Fruit fly (Drosophila melanogaster) whole organism, embryonic: Measurements from ENCODE around the gene Dpy-30L1.

Experiments used
- Ada2b ChIP-seq: fragments of 200-800 bp; sonication (Bioruptor generic); IDR thresholded peaks from 2 replicates; pipeline ENCODE4 v1.3.6; 2022; ENCODE audit warnings: missing biosample characterization, missing genetic modification characterization
- Asciz ChIP-seq: fragments of 200-800 bp; sonication (Bioruptor generic); optimal IDR thresholded peaks from 2 replicates; lab custom pipeline; 2017; ENCODE audit warnings: missing biosample characterization, mild to moderate bottlenecking, missing genetic modification characterization, missing genetic modification reagents
- Bgb ChIP-seq: fragments of 200-800 bp; sonication (Bioruptor generic); IDR thresholded peaks from 2 replicates; pipeline ENCODE4 v1.3.6; 2022; ENCODE audit warnings: missing biosample characterization, missing genetic modification characterization; ENCODE audit not compliant: partially characterized antibody
- CG1024 ChIP-seq: fragments of 200-800 bp; sonication (Bioruptor generic); IDR thresholded peaks from 2 replicates; pipeline ENCODE4 v1.3.6; 2022; ENCODE audit warnings: missing biosample characterization, missing genetic modification characterization
- CG10366 ChIP-seq: fragments of 200-800 bp; sonication (Bioruptor generic); IDR thresholded peaks from 2 replicates; pipeline ENCODE4 v1.3.6; 2022; ENCODE audit warnings: missing biosample characterization, missing genetic modification characterization
- CG11398 ChIP-seq: fragments of 200-800 bp; sonication (Bioruptor generic); optimal IDR thresholded peaks from 2 replicates; lab custom pipeline; 2016; ENCODE audit warnings: missing biosample characterization, missing genetic modification characterization
- CG11695 ChIP-seq: fragments of 200-800 bp; sonication (Bioruptor generic); IDR thresholded peaks from 3 replicates; pipeline ENCODE4 v1.3.6; 2022; ENCODE audit warnings: missing biosample characterization, missing genetic modification characterization
- CG12236 ChIP-seq: fragments of 200-800 bp; sonication (Bioruptor generic); optimal IDR thresholded peaks from 2 replicates; lab custom pipeline; 2016; ENCODE audit warnings: missing biosample characterization, missing genetic modification characterization
- CG12659 ChIP-seq: fragments of 200-800 bp; sonication (Bioruptor generic); optimal IDR thresholded peaks from 3 replicates; lab custom pipeline; 2017; ENCODE audit warnings: mild to moderate bottlenecking, missing biosample characterization, missing genetic modification reagents, missing genetic modification characterization
- CG13287 ChIP-seq: fragments of 200-800 bp; sonication (Bioruptor generic); IDR thresholded peaks from 2 replicates; pipeline ENCODE4 v1.3.6; 2022; ENCODE audit warnings: missing biosample characterization, missing genetic modification characterization; ENCODE audit not compliant: partially characterized antibody
- CG14667 ChIP-seq: fragments of 200-800 bp; sonication (Bioruptor generic); IDR thresholded peaks from 2 replicates; pipeline ENCODE4 v1.3.6; 2022; ENCODE audit warnings: missing biosample characterization, missing genetic modification characterization
- CG1832 ChIP-seq: fragments of 200-800 bp; sonication (Bioruptor generic); optimal IDR thresholded peaks from 2 replicates; lab custom pipeline; 2017; ENCODE audit warnings: missing biosample characterization, mild to moderate bottlenecking, missing genetic modification characterization, inconsistent platforms
- CG2202 ChIP-seq: fragments of 200-800 bp; sonication (Bioruptor generic); optimal IDR thresholded peaks from 2 replicates; lab custom pipeline; 2018; ENCODE audit warnings: missing biosample characterization, mild to moderate bottlenecking, missing genetic modification characterization
- CG2712 ChIP-seq: fragments of 200-800 bp; optimal IDR thresholded peaks from 3 replicates; lab custom pipeline; 2019; ENCODE audit warnings: missing biosample characterization, mild to moderate bottlenecking, missing genetic modification characterization, moderate library complexity
- CG30020 ChIP-seq: fragments of 200-800 bp; optimal IDR thresholded peaks from 2 replicates; lab custom pipeline; 2019; ENCODE audit warnings: missing biosample characterization, mild to moderate bottlenecking, missing genetic modification characterization, moderate library complexity
- CG31388 ChIP-seq: fragments of 200-800 bp; sonication (Bioruptor generic); optimal IDR thresholded peaks from 2 replicates; lab custom pipeline; 2016; ENCODE audit warnings: missing biosample characterization, missing genetic modification characterization
- CG34422 ChIP-seq: fragments of 200-800 bp; sonication (Bioruptor generic); IDR thresholded peaks from 3 replicates; pipeline ENCODE4 v1.3.6; 2022; ENCODE audit warnings: missing biosample characterization, missing genetic modification characterization
- CG3838 ChIP-seq: fragments of 200-800 bp; sonication (Bioruptor generic); optimal IDR thresholded peaks from 3 replicates; lab custom pipeline; 2016; ENCODE audit warnings: missing biosample characterization, missing genetic modification characterization
- CG4328 ChIP-seq: fragments of 200-800 bp; sonication (Bioruptor generic); optimal IDR thresholded peaks from 3 replicates; lab custom pipeline; 2017; ENCODE audit warnings: missing biosample characterization, missing genetic modification reagents, missing genetic modification characterization
- CG5180 ChIP-seq: fragments of 200-800 bp; sonication (Bioruptor generic); optimal IDR thresholded peaks from 3 replicates; lab custom pipeline; 2017; ENCODE audit warnings: missing biosample characterization, missing genetic modification characterization, mild to moderate bottlenecking, moderate library complexity, missing genetic modification reagents
- CG6254 ChIP-seq: fragments of 200-800 bp; sonication (Bioruptor generic); optimal IDR thresholded peaks from 3 replicates; lab custom pipeline; 2017; ENCODE audit warnings: mild to moderate bottlenecking, missing biosample characterization, missing genetic modification reagents, missing genetic modification characterization
- CG6765 ChIP-seq: fragments of 200-800 bp; sonication (Bioruptor generic); optimal IDR thresholded peaks from 3 replicates; lab custom pipeline; 2017; ENCODE audit warnings: missing biosample characterization, mild to moderate bottlenecking, missing genetic modification characterization
- CG6791 ChIP-seq: fragments of 200-800 bp; sonication (Bioruptor generic); IDR thresholded peaks from 3 replicates; pipeline ENCODE4 v1.3.6; 2022; ENCODE audit warnings: missing biosample characterization, missing genetic modification characterization; ENCODE audit not compliant: partially characterized antibody
- CG8359 ChIP-seq: fragments of 200-800 bp; sonication (Bioruptor generic); optimal IDR thresholded peaks from 2 replicates; lab custom pipeline; 2017; ENCODE audit warnings: missing biosample characterization, mild to moderate bottlenecking, missing genetic modification characterization, borderline replicate concordance
- Chrac-16 ChIP-seq: fragments of 200-800 bp; sonication (Bioruptor generic); optimal IDR thresholded peaks from 3 replicates; lab custom pipeline; 2016; ENCODE audit warnings: missing biosample characterization, missing genetic modification characterization
- Dbx ChIP-seq: fragments of 200-800 bp; sonication (Bioruptor generic); IDR thresholded peaks from 3 replicates; pipeline ENCODE4 v1.3.6; 2022; ENCODE audit warnings: missing biosample characterization, missing genetic modification characterization
- Dref ChIP-seq: fragments of 200-800 bp; sonication (Bioruptor generic); IDR thresholded peaks from 2 replicates; pipeline ENCODE4 v1.3.6; 2022; ENCODE audit warnings: missing biosample characterization, missing genetic modification characterization
- Hr51 ChIP-seq, 2 experiments: fragments of 200-800 bp; sonication (Bioruptor generic); optimal IDR thresholded peaks; 2 replicates in 1 of 2; 3 replicates in 1 of 2; lab custom pipeline; 2016 to 2018; ENCODE audit warnings: missing biosample characterization in 2 of 2, missing genetic modification characterization in 2 of 2, mild to moderate bottlenecking in 1 of 2, moderate library complexity in 1 of 2
- Lhr ChIP-seq: fragments of 200-800 bp; sonication (Bioruptor generic); optimal IDR thresholded peaks from 3 replicates; lab custom pipeline; 2017; ENCODE audit warnings: mild to moderate bottlenecking, missing biosample characterization, missing genetic modification reagents, missing genetic modification characterization
- MTF-1 ChIP-seq: fragments of 200-800 bp; sonication (Bioruptor generic); optimal IDR thresholded peaks from 2 replicates; lab custom pipeline; 2018; ENCODE audit warnings: missing biosample characterization, mild to moderate bottlenecking, missing genetic modification characterization, borderline replicate concordance
- Med ChIP-seq: fragments of 200-800 bp; sonication (Bioruptor generic); peaks from one replicate; lab custom pipeline; 2016; ENCODE audit warnings: missing biosample characterization, missing genetic modification characterization, mild to moderate bottlenecking, inconsistent platforms, moderate library complexity
- Meics ChIP-seq: fragments of 200-800 bp; sonication (Bioruptor generic); optimal IDR thresholded peaks from 2 replicates; lab custom pipeline; 2017; ENCODE audit warnings: missing biosample characterization, mild to moderate bottlenecking, missing genetic modification characterization
- Neu2 ChIP-seq: fragments of 200-800 bp; sonication (Bioruptor generic); optimal IDR thresholded peaks from 3 replicates; lab custom pipeline; 2016; ENCODE audit warnings: missing biosample characterization, missing genetic modification characterization, borderline replicate concordance
- Oaz ChIP-seq: fragments of 200-800 bp; sonication (Bioruptor generic); IDR thresholded peaks from 2 replicates; pipeline ENCODE4 v1.3.6; 2022; ENCODE audit warnings: missing biosample characterization, missing genetic modification characterization
- Xrp1 ChIP-seq: fragments of 200-800 bp; sonication (Bioruptor generic); IDR thresholded peaks from 2 replicates; pipeline ENCODE4 v1.3.6; 2022; ENCODE audit warnings: missing biosample characterization, missing genetic modification characterization
- ac ChIP-seq: fragments of 200-800 bp; sonication (Bioruptor generic); optimal IDR thresholded peaks from 3 replicates; lab custom pipeline; 2017; ENCODE audit warnings: missing biosample characterization, mild to moderate bottlenecking, missing genetic modification characterization
- bigmax ChIP-seq: fragments of 200-800 bp; sonication (Bioruptor generic); optimal IDR thresholded peaks from 2 replicates; lab custom pipeline; 2018; ENCODE audit warnings: missing biosample characterization, mild to moderate bottlenecking, missing genetic modification characterization
- dan ChIP-seq: fragments of 200-800 bp; sonication (Bioruptor generic); IDR thresholded peaks from 2 replicates; pipeline ENCODE4 v1.3.6; 2022; ENCODE audit warnings: missing biosample characterization, missing genetic modification characterization
- dati ChIP-seq: fragments of 200-800 bp; sonication (Bioruptor generic); IDR thresholded peaks from 2 replicates; pipeline ENCODE4 v1.3.6; 2022; ENCODE audit warnings: missing biosample characterization, missing genetic modification characterization
- dmrt99B ChIP-seq: fragments of 200-800 bp; sonication (Bioruptor generic); optimal IDR thresholded peaks from 2 replicates; lab custom pipeline; 2018; ENCODE audit warnings: missing biosample characterization, mild to moderate bottlenecking, missing genetic modification characterization, moderate library complexity
- esg ChIP-seq: fragments of 200-800 bp; sonication (Bioruptor generic); conservative IDR thresholded peaks from 2 replicates; pipeline ENCODE4 v1.3.6; 2022; ENCODE audit warnings: missing biosample characterization, missing genetic modification characterization
- gcm2 ChIP-seq: fragments of 200-800 bp; sonication (Bioruptor generic); optimal IDR thresholded peaks from 2 replicates; lab custom pipeline; 2016; ENCODE audit warnings: missing biosample characterization, missing genetic modification characterization
- nom ChIP-seq: fragments of 200-800 bp; sonication (Bioruptor generic); optimal IDR thresholded peaks from 2 replicates; lab custom pipeline; 2017; ENCODE audit warnings: missing biosample characterization, missing genetic modification characterization, mild to moderate bottlenecking, moderate library complexity, missing genetic modification reagents
- org-1 ChIP-seq: fragments of 200-800 bp; sonication (Bioruptor generic); optimal IDR thresholded peaks from 2 replicates; lab custom pipeline; 2017; ENCODE audit warnings: missing biosample characterization, missing genetic modification characterization
- p53 ChIP-seq: fragments of 200-800 bp; sonication (Bioruptor generic); optimal IDR thresholded peaks from 2 replicates; lab custom pipeline; 2016; ENCODE audit warnings: missing biosample characterization, missing genetic modification characterization
- slbo ChIP-seq: fragments of 200-800 bp; sonication (Bioruptor generic); IDR thresholded peaks from 2 replicates; pipeline ENCODE4 v1.3.6; 2022; ENCODE audit warnings: missing biosample characterization, missing genetic modification characterization
- slp2 ChIP-seq: fragments of 200-800 bp; sonication (Bioruptor generic); optimal IDR thresholded peaks from 2 replicates; lab custom pipeline; 2016; ENCODE audit warnings: missing biosample characterization, missing genetic modification characterization
- tna ChIP-seq: fragments of 200-800 bp; sonication (Bioruptor generic); IDR thresholded peaks from 2 replicates; pipeline ENCODE4 v1.3.6; 2022; ENCODE audit warnings: missing biosample characterization, missing genetic modification characterization; ENCODE audit not compliant: partially characterized antibody
- trh ChIP-seq: fragments of 200-800 bp; sonication (Bioruptor generic); optimal IDR thresholded peaks from 2 replicates; lab custom pipeline; 2016; ENCODE audit warnings: missing biosample characterization, missing genetic modification characterization
- zen2 ChIP-seq: fragments of 200-800 bp; sonication (Bioruptor generic); IDR thresholded peaks from 3 replicates; pipeline ENCODE4 v1.3.6; 2022; ENCODE audit warnings: missing biosample characterization, missing genetic modification characterization; ENCODE audit not compliant: partially characterized antibody

Gene Dpy-30L1

DNA sequence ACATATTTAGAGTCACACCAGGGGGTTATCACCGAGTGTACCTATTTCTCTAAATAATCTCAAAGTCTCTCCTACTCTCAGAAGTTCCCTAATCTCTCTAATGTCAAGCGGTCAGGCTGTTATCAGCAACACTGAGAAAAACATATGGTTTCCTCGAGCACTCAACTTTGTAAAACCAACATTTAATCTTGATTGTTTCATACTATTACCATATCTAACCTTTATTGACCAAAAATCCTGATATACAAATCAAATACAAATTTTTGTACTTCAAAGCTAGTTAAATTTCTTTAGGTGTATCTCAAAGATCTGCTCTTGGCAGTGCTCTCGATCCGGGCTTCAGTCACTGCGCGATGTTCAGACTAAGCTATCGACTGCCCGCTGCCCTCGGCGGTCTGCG is 29.2 kb upstream of the Dpy-30L1 start, which contains the start of gene CG6415 (continued):
- TF ChIP-seq CG1832 (GFP tag; lab: Kevin White, UChicago) (no peak), Lhr (GFP tag; lab: Kevin White, UChicago) (peak; percentile 1), slp2 (GFP tag; lab: Kevin White, UChicago) (peak; percentile 52), Bgb (GFP tag; lab: Robert Waterston, UW) (no peak), CG14667 (GFP tag; lab: Robert Waterston, UW) (0 out of 2 replicates have a peak, but pooled peaks have one; percentile 31), esg (peak; percentile 46; the same call in 1 of the 2 replicates), Dbx (no peak), p53 (GFP tag; lab: Kevin White, UChicago) (no peak), org-1 (GFP tag; lab: Kevin White, UChicago) (peak; percentile 55), CG10366 (GFP tag; lab: Robert Waterston, UW) (peak; percentile 68), CG1024 (GFP tag; lab: Robert Waterston, UW) (no peak), MTF-1 (GFP tag; lab: Kevin White, UChicago) (peak; percentile 50), bigmax (GFP tag; lab: Kevin White, UChicago) (no peak), CG5180 (GFP tag; lab: Kevin White, UChicago) (peak; percentile 46), CG13287 (GFP tag; lab: Robert Waterston, UW) (no peak), slbo (GFP tag; lab: Robert Waterston, UW) (peak; percentile 86), Xrp1 (GFP tag; lab: Robert Waterston, UW) (peak; percentile 86), Neu2 (GFP tag; lab: Kevin White, UChicago) (peak; percentile 5), Oaz (GFP tag; lab: Robert Waterston, UW) (0 out of 2 replicates have a peak, but pooled peaks have one; percentile 37), Hr51 (GFP tag; optimal IDR thresholded peaks at IDR 0.05; lab: Kevin White, UChicago) (peak in 1 of 2 experiments; percentile 63), CG12659 (peak; percentile 61), ac (GFP tag; lab: Kevin White, UChicago) (no peak), CG31388 (GFP tag; lab: Kevin White, UChicago) (no peak), gcm2 (no peak), nom (no peak), Meics (GFP tag; lab: Kevin White, UChicago) (peak; percentile 77), Ada2b (peak; percentile 46; the same call in 1 of the 2 replicates), trh (GFP tag; lab: Kevin White, UChicago) (no peak), CG11398 (GFP tag; lab: Kevin White, UChicago) (peak; percentile 42), CG3838 (GFP tag; lab: Kevin White, UChicago) (no peak), CG30020 (tag; lab: Kevin White, UChicago) (no peak), CG4328 (GFP tag; lab: Kevin White, UChicago) (peak; percentile 59), CG6765 (peak; percentile 44), CG11695 (GFP tag; lab: Robert Waterston, UW) (peak; percentile 81; the same call in 2 of the 3 replicates), tna (no peak), CG2712 (tag; lab: Kevin White, UChicago) (peak; percentile 84), dan (no peak), Med (GFP tag; lab: Kevin White, UChicago) (peak; percentile 95), CG34422 (GFP tag; lab: Robert Waterston, UW) (peak; percentile 61; the same call in 1 of the 3 replicates), CG2202 (tag; lab: Kevin White, UChicago) (peak; percentile 36), Dref (GFP tag; lab: Robert Waterston, UW) (no peak), CG8359 (GFP tag; lab: Kevin White, UChicago) (peak; percentile 43), CG6254 (GFP tag; lab: Kevin White, UChicago) (peak; percentile 20), zen2 (GFP tag; lab: Robert Waterston, UW) (no peak), dati (peak; percentile 50; the same call in 1 of the 2 replicates), Asciz (GFP tag; lab: Kevin White, UChicago) (peak; percentile 44), dmrt99B (peak; percentile 80), CG12236 (GFP tag; lab: Kevin White, UChicago) (peak; percentile 32), CG6791 (GFP tag; lab: Robert Waterston, UW) (no peak), Chrac-16 (peak; percentile 73)
